Worm (Caenorhabditis elegans) whole organism, young adult: ENCODE results near the gene Y43F8B.11.
A peak's percentile ranks its signal among the peaks of the same experiment; 100 is the strongest.

Source experiments
- C17E4.6 ChIP-seq: fragments of 200-800 bp; sonication (Bioruptor generic); IDR thresholded peaks from 2 replicates; pipeline ENCODE4 v1.3.6; 2022; ENCODE audit warnings: missing genetic modification reagents, missing genetic modification characterization, missing compliant biosample characterization
- F33H1.4 ChIP-seq: fragments of 200-800 bp; sonication (Bioruptor generic); IDR thresholded peaks from 2 replicates; pipeline ENCODE4 v1.3.6; 2022; ENCODE audit warnings: missing genetic modification reagents, missing genetic modification characterization, missing compliant biosample characterization
- F39B2.1 ChIP-seq: fragments of 200-800 bp; sonication (Bioruptor generic); IDR thresholded peaks from 2 replicates; pipeline ENCODE4 v1.3.6; 2022; ENCODE audit warnings: missing genetic modification reagents, missing genetic modification characterization, missing compliant biosample characterization
- F57A8.1 ChIP-seq: fragments of 200-800 bp; sonication (Bioruptor generic); optimal IDR thresholded peaks from 2 replicates; lab custom pipeline; 2018; ENCODE audit warnings: mild to moderate bottlenecking, missing genetic modification characterization, moderate library complexity, missing compliant biosample characterization
- K12H6.12 ChIP-seq: fragments of 200-800 bp; sonication (Bioruptor generic); optimal IDR thresholded peaks from 2 replicates; lab custom pipeline; 2018; ENCODE audit warnings: mild to moderate bottlenecking, missing genetic modification characterization, missing compliant biosample characterization
- Y95B8A.8 ChIP-seq: fragments of 200-800 bp; sonication (Bioruptor generic); IDR thresholded peaks from 2 replicates; pipeline ENCODE4 v1.3.6; 2022; ENCODE audit warnings: missing genetic modification reagents, missing genetic modification characterization, missing compliant biosample characterization
- ZK185.1 ChIP-seq: sonication (generic microtip); optimal IDR thresholded peaks from 2 replicates; lab custom pipeline; 2016; ENCODE audit warnings: mild to moderate bottlenecking, missing genetic modification characterization, missing compliant biosample characterization; ENCODE audit not compliant: poor library complexity, severe bottlenecking
- ama-1 ChIP-seq, 3 experiments: fragments of 150-350 bp in 1 of 3; sonication (generic microtip) in 2 of 3; optimal IDR thresholded peaks; 2 replicates each; lab custom pipeline; 2014 to 2018; ENCODE audit warnings: missing biosample characterization in 2 of 3, missing genetic modification characterization in 2 of 3, missing genetic modification reagents in 2 of 3
- atf-7 ChIP-seq: sonication (generic microtip); optimal IDR thresholded peaks from 2 replicates; lab custom pipeline; 2017; ENCODE audit warnings: mild to moderate bottlenecking, missing genetic modification characterization, missing compliant biosample characterization
- athp-1 ChIP-seq: sonication (generic microtip); optimal IDR thresholded peaks from 2 replicates; lab custom pipeline; 2017; ENCODE audit warnings: mild to moderate bottlenecking, missing genetic modification characterization, missing compliant biosample characterization
- bed-1 ChIP-seq: fragments of 200-800 bp; sonication (Bioruptor generic); IDR thresholded peaks from 2 replicates; pipeline ENCODE4 v1.3.6; 2022; ENCODE audit warnings: missing genetic modification reagents, missing genetic modification characterization, missing compliant biosample characterization
- bed-2 ChIP-seq: fragments of 200-800 bp; sonication (Bioruptor generic); IDR thresholded peaks from 2 replicates; pipeline ENCODE4 v1.3.6; 2022; ENCODE audit warnings: missing genetic modification reagents, missing genetic modification characterization, missing compliant biosample characterization
- ceh-79 ChIP-seq: sonication (generic microtip); optimal IDR thresholded peaks from 2 replicates; lab custom pipeline; 2017; ENCODE audit warnings: mild to moderate bottlenecking, missing genetic modification characterization, missing compliant biosample characterization
- die-1 ChIP-seq: sonication (generic microtip); optimal IDR thresholded peaks from 2 replicates; lab custom pipeline; 2016; ENCODE audit warnings: missing genotype, mild to moderate bottlenecking, missing genetic modification characterization, missing compliant biosample characterization
- dox-1 ChIP-seq: fragments of 200-800 bp; sonication (Bioruptor generic); IDR thresholded peaks from 2 replicates; pipeline ENCODE4 v1.3.6; 2022; ENCODE audit warnings: missing genetic modification reagents, missing genetic modification characterization, missing compliant biosample characterization
- efl-1 ChIP-seq: fragments of 150-350 bp; optimal IDR thresholded peaks from 2 replicates; lab custom pipeline; 2014; ENCODE audit warnings: missing biosample characterization, missing genetic modification reagents, missing genetic modification characterization
- egl-44 ChIP-seq: fragments of 200-800 bp; sonication (Bioruptor generic); IDR thresholded peaks from 2 replicates; pipeline ENCODE4 v1.3.6; 2022; ENCODE audit warnings: missing genetic modification reagents, missing genetic modification characterization, missing compliant biosample characterization
- him-1 ChIP-seq: sonication (generic microtip); optimal IDR thresholded peaks from 2 replicates; lab custom pipeline; 2016; ENCODE audit warnings: missing genotype, missing genetic modification reagents, missing genetic modification characterization, missing compliant biosample characterization
- hlh-26 ChIP-seq: fragments of 200-800 bp; sonication (Bioruptor generic); conservative IDR thresholded peaks from 2 replicates; pipeline ENCODE4 v1.3.6; 2022; ENCODE audit warnings: missing genetic modification reagents, missing genetic modification characterization, missing compliant biosample characterization
- lag-1 ChIP-seq: fragments of 200-800 bp; sonication (Bioruptor generic); IDR thresholded peaks from 2 replicates; pipeline ENCODE4 v1.3.6; 2022; ENCODE audit warnings: missing genetic modification reagents, missing genetic modification characterization, missing compliant biosample characterization
- let-526 ChIP-seq: fragments of 200-800 bp; sonication (Bioruptor generic); IDR thresholded peaks from 2 replicates; pipeline ENCODE4 v1.3.6; 2022; ENCODE audit warnings: missing genetic modification reagents, missing genetic modification characterization, missing compliant biosample characterization
- let-607 ChIP-seq, 2 experiments: fragments of 200-800 bp in 1 of 2; sonication (Bioruptor generic) in 1 of 2; sonication (generic microtip) in 1 of 2; optimal IDR thresholded peaks; 2 replicates each; lab custom pipeline; 2016 to 2018; ENCODE audit warnings: mild to moderate bottlenecking in 2 of 2, missing compliant biosample characterization in 2 of 2, missing genetic modification characterization in 2 of 2, moderate library complexity in 2 of 2, missing genotype in 1 of 2
- lin-26 ChIP-seq: fragments of 200-800 bp; sonication (Bioruptor generic); IDR thresholded peaks from 2 replicates; pipeline ENCODE4 v1.3.6; 2022; ENCODE audit warnings: missing genetic modification reagents, missing genetic modification characterization, missing compliant biosample characterization
- lsy-27 ChIP-seq: sonication (generic microtip); optimal IDR thresholded peaks from 2 replicates; lab custom pipeline; 2017; ENCODE audit warnings: missing genetic modification characterization, mild to moderate bottlenecking, missing compliant biosample characterization, antibody characterized with exemption, missing genotype, borderline replicate concordance; ENCODE audit not compliant: insufficient read depth
- nfyb-1 ChIP-seq: fragments of 200-800 bp; sonication (Bioruptor generic); IDR thresholded peaks from 2 replicates; pipeline ENCODE4 v1.3.6; 2022; ENCODE audit warnings: missing genetic modification reagents, missing genetic modification characterization, missing compliant biosample characterization
- nhr-80 ChIP-seq: sonication (generic microtip); optimal IDR thresholded peaks from 2 replicates; lab custom pipeline; 2016; ENCODE audit warnings: missing genetic modification characterization, missing compliant biosample characterization
- nhr-90 ChIP-seq: sonication (generic microtip); optimal IDR thresholded peaks from 2 replicates; lab custom pipeline; 2016; ENCODE audit warnings: missing genotype, mild to moderate bottlenecking, missing genetic modification characterization, missing compliant biosample characterization
- pha-4 ChIP-seq: fragments of 150-350 bp; sonication (generic microtip); optimal IDR thresholded peaks from 2 replicates; lab custom pipeline; 2014; ENCODE audit warnings: missing biosample characterization, missing genetic modification reagents, missing genetic modification characterization
- repo-1 ChIP-seq: sonication (generic microtip); optimal IDR thresholded peaks from 2 replicates; lab custom pipeline; 2017; ENCODE audit warnings: mild to moderate bottlenecking, missing genetic modification characterization, missing compliant biosample characterization
- sea-2 ChIP-seq: fragments of 200-800 bp; sonication (Bioruptor generic); IDR thresholded peaks from 2 replicates; pipeline ENCODE4 v1.3.6; 2022; ENCODE audit warnings: missing genetic modification characterization, missing compliant biosample characterization
- tbx-9 ChIP-seq: sonication (generic microtip); optimal IDR thresholded peaks from 2 replicates; lab custom pipeline; 2016; ENCODE audit warnings: borderline replicate concordance, missing genetic modification characterization, inconsistent platforms, missing compliant biosample characterization
- unc-130 ChIP-seq: sonication (generic microtip); optimal IDR thresholded peaks from 2 replicates; lab custom pipeline; 2016; ENCODE audit warnings: missing genetic modification reagents, missing genetic modification characterization, missing compliant biosample characterization
- zim-3 ChIP-seq: sonication (generic microtip); optimal IDR thresholded peaks from 2 replicates; lab custom pipeline; 2017; ENCODE audit warnings: mild to moderate bottlenecking, missing genetic modification characterization, moderate library complexity, missing compliant biosample characterization
- ztf-18 ChIP-seq: sonication (generic microtip); optimal IDR thresholded peaks from 2 replicates; lab custom pipeline; 2016; ENCODE audit warnings: missing genotype, mild to moderate bottlenecking, missing genetic modification characterization, missing compliant biosample characterization
- ztf-25 ChIP-seq: fragments of 200-800 bp; sonication (Bioruptor generic); IDR thresholded peaks from 2 replicates; pipeline ENCODE4 v1.3.6; 2022; ENCODE audit warnings: missing genetic modification reagents, missing genetic modification characterization, missing compliant biosample characterization
- ztf-26 ChIP-seq: sonication (generic microtip); optimal IDR thresholded peaks from 2 replicates; lab custom pipeline; 2017; ENCODE audit warnings: missing genetic modification characterization, missing compliant biosample characterization

Gene Y43F8B.11

DNA sequence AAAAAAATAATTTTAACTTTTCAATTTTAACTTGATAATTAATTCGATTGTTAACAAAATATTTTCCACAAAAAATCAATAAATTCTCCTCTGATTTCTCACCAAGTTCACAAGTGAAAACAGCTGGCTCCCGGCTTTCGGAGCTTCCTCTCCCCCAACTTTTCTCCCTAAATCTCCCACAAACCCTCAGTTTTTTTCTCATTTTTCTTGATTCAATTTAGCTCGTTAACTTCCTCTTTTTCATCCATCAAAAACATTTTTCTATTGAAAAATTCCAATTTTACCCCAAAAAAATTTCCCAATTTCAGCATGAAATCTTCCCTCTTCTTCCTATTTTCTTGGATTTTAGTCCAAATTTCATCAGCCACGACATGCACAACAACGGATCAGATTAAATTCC lies at the start of gene Y43F8B.11:
Gene Y43F8B.11, plus strand, starts transcription at position 301 of the 400 bp plus-strand sequence.
- TF ChIP-seq repo-1 (tag; lab: Kevin White, UChicago) = no peak
- TF ChIP-seq die-1 (tag; lab: Kevin White, UChicago) = no peak
- no peak for TF ChIP-seq F39B2.1 (GFP tag; lab: Robert Waterston, UW)
- no peak for TF ChIP-seq F57A8.1 (GFP tag; lab: Kevin White, UChicago)
- no peak for TF ChIP-seq K12H6.12 (tag; lab: Kevin White, UChicago)
- TF ChIP-seq ZK185.1 (tag; lab: Kevin White, UChicago) = no peak
- TF ChIP-seq unc-130 = no peak
- no peak for TF ChIP-seq Y95B8A.8 (GFP tag; lab: Robert Waterston, UW)
- TF ChIP-seq let-607 (tag; optimal IDR thresholded peaks at IDR 0.05; lab: Kevin White, UChicago) = no peak
- TF ChIP-seq egl-44 (GFP tag; lab: Robert Waterston, UW) = no peak
- TF ChIP-seq hlh-26 (GFP tag; lab: Robert Waterston, UW) = no peak
- no peak for TF ChIP-seq ceh-79
- TF ChIP-seq tbx-9 (tag; lab: Kevin White, UChicago) = no peak
- TF ChIP-seq, all 124 proteins: peak for 0

DNA sequence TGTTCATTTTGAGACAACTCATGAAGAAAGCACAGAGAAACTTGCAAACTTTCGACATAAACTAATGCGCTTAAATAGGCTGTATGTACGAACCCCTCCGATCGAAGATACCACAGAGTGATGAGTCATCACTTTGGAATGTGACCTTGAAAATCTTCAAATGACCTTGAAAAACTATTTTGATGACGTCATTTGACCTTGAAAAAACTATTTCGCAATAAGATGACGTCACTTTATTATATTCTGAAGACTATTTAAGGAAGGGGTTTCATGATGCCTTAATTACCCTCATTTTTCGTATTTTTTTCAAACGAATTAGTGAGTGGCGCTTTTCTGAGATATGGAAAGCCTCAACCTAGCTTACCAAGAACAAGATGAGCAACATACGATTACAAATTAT lies 49.4 kb upstream of the Y43F8B.11 start, which contains the start of gene C25F9.2:
Gene C25F9.2, plus strand, starts transcription at position 341 of the 400 bp plus-strand sequence.
- TF ChIP-seq atf-7 = peak; percentile 57
- TF ChIP-seq nhr-90 (tag; lab: Kevin White, UChicago) = no peak

DNA sequence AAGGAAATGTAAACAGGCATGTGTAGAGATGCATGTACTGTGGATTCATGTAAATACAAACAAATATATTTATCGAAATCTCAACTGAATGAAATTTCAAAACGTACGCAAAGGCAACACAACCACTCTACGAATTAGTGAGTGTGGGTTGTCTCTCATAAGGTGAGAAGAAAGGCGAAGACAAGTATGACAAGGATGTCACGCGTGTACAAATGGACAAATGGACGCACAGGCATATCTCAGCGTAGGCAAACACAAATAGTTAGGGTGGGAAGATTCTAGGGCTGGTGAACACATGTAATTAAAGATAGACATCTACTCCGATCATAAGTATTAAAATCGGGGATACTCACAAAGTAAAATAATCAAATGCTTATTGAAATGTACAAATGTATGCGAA lies 42.4 kb upstream of the Y43F8B.11 start:
- TF ChIP-seq pha-4 = no peak
- TF ChIP-seq lin-26 (GFP tag; lab: Robert Waterston, UW) = 0 out of 2 replicates have a peak, but pooled peaks have one; percentile 26
- TF ChIP-seq Y95B8A.8 (GFP tag; lab: Robert Waterston, UW) = no peak
- peak; percentile 0 for TF ChIP-seq zim-3 (tag; lab: Kevin White, UChicago)

DNA sequence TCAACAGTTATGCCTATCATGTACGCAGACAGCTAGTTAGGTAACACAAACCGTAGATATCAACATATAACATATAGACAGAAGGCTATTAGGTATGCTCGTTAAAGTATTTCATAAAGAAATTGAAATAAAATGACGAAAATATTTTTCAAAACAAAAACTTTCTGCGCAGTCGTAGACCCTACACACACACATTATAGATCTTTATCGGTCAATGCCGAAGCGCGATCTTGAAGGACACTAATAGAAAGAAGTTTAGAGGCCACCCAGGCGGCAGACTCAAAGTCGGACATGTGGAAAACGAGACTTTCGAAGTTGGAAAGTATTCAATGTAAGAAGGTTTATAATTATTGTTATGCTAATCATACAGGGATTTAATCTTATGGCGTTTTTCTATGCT lies 41.5 kb upstream of the Y43F8B.11 start:
- TF ChIP-seq F33H1.4 (GFP tag; lab: Robert Waterston, UW) = no peak
- TF ChIP-seq dox-1 (GFP tag; lab: Robert Waterston, UW) = no peak
- no peak for TF ChIP-seq ztf-18 (tag; lab: Kevin White, UChicago)
- no peak for TF ChIP-seq lag-1 (GFP tag; lab: Robert Waterston, UW)
- TF ChIP-seq athp-1 (tag; lab: Kevin White, UChicago) = no peak
- no peak for TF ChIP-seq him-1 (tag; lab: Kevin White, UChicago)
- no peak for TF ChIP-seq C17E4.6 (GFP tag; lab: Robert Waterston, UW)
- TF ChIP-seq efl-1 (GFP tag; lab: Kevin White, UChicago) = no peak
- no peak for TF ChIP-seq let-607 (tag; optimal IDR thresholded peaks at IDR 0.05; lab: Kevin White, UChicago)

DNA sequence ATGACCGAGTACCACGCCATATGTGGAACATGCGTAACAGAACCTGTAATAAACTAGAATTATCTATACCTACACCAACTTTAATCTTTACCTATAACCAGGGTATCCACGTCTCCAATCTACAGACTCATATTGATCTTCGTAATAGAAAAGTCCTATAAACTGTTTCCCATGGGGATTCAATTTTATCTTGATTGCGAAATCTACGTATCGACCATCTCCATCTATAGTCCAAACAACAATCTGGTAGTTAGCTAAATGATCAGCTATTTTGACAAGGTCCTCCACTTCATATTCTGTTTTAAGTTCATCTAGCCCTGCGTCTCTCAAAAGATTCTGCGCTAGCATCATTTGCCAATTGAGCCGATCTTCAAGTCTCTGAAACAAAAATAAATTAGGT lies 40.9 kb upstream of the Y43F8B.11 start:
- TF ChIP-seq bed-2 (GFP tag; lab: Robert Waterston, UW) (no peak), nhr-80 (no peak), ztf-25 (GFP tag; lab: Robert Waterston, UW) (no peak), nfyb-1 (GFP tag; lab: Robert Waterston, UW) (no peak), bed-1 (GFP tag; lab: Robert Waterston, UW) (no peak), lsy-27 (no peak), ztf-26 (tag; lab: Kevin White, UChicago) (no peak), let-526 (GFP tag; lab: Robert Waterston, UW) (no peak), sea-2 (GFP tag; lab: Robert Waterston, UW) (no peak), ama-1 (optimal IDR thresholded peaks at IDR 0.05; lab: Kevin White, UChicago) (no peak), ama-1 (GFP tag; optimal IDR thresholded peaks at IDR 0.05; lab: Kevin White, UChicago) (no peak)
